Fruit fly (Drosophila melanogaster) whole organism: ENCODE measurements around the gene Ocrl.
A peak's percentile ranks its signal among the peaks of the same experiment; 100 is the strongest.

Experiments
- CG8478 ChIP-seq: fragments of >200 bp; optimal IDR thresholded peaks from 2 replicates; lab custom pipeline; 2018; ENCODE audit warnings: inconsistent platforms
- Dll ChIP-seq: fragments of >200 bp; optimal IDR thresholded peaks from 2 replicates; lab custom pipeline; 2017
- EcR ChIP-seq, 2 experiments: fragments of >200 bp; optimal IDR thresholded peaks; 2 replicates each; lab custom pipeline; 2017; ENCODE audit warnings: missing biosample characterization in 2 of 2, missing genetic modification characterization in 2 of 2, missing genetic modification reagents in 2 of 2
- pan ChIP-seq: fragments of >200 bp; optimal IDR thresholded peaks from 2 replicates; lab custom pipeline; 2017
- psq ChIP-seq: fragments of >200 bp; optimal IDR thresholded peaks from 2 replicates; lab custom pipeline; 2017

DNA sequence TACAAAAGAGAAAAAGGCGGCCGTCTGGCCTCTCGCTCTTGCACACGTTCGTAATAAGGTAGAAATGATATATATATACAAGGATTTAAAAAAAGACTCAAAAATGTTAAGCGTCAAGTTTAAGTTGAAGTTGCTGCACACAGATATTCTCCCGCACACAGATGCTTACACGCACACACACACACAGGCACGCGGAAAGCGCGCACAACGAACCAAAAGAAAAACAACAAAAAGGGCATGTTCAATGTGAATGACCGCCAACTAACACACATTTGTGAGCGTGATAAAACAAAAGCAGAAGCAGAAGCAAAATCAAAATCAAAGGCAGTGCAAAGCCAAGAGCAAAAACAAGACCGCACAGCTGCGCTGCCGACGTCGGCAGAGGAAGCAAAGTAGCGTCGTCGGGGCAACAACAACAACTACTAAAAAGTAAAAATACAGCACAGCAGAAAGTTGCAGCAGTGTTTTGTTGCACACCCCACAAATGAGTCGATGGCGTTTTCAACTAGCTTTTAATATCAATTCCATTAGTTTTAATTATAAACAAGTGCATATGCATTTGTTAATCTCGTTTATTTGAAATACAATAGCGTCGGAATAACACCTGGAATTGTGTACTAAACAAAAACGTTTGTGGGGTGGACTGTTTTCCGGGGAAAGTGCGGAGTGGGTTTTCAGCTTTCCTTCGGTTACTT lies 24.5 kb downstream of the Ocrl start:
- no peak for TF ChIP-seq psq
- no peak for TF ChIP-seq CG8478
- TF ChIP-seq EcR (GFP tag; optimal IDR thresholded peaks at IDR 0.05; lab: Kevin White, UChicago), result peak; percentile 73 to 93
- TF ChIP-seq pan (lab: Kevin White, UChicago), result no peak
- no peak for TF ChIP-seq Dll (lab: Kevin White, UChicago)
